Worm (Caenorhabditis elegans): ENCODE measurements around the gene adah-1.

The adah-1 gene

DNA sequence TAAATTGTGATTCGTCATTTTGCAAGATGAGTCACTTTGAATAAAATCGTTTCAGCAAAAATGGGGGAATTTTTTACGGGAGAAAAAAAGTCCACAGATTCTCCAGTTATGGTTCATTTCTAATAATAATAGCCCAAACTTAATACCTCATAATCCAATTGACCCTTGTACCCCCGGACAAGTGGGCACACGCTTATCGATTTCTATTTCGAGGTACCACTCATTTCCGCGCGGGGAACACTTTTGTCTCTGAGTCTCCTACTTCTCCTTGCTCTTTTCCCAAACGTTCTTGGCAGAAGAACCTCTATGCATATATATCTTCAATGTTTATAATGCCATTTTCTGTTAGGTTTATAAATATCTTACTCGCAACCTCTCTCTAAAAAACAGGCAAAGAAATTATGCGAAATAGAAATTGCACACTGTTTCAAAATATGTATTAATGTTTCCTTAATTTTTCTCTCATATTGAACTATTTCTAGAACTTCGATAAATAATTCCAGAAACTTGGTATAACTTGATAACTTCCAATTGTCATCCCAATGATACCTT lies 6.8 kb upstream of the adah-1 start, which contains the start of gene gldi-4:
Gene gldi-4 (plus strand): TSS at position 502 of the 552 bp plus-strand sequence.
- TF ChIP-seq unc-62 (GFP tag; optimal IDR thresholded peaks at IDR 0.05), result no peak

DNA sequence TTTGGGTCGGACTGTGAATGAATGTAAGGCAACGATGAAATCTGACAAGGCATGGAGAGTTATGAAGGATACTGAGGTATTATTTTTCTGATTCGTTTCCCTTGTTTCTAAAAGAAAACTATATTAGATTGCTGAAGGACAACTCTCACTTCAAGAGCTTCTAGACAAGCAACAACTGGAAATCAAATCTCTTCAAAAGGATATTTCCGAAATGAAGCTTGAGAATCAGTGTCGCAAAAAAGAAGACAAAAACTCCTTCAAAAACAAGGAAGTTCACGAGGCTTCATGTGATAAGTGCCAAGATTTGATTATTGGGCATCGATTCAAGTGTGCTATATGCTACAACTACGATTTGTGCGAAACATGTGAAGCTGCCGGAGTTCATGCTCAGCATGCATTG lies 5.4 kb upstream of the adah-1 start:
- TF ChIP-seq unc-62 (GFP tag; optimal IDR thresholded peaks at IDR 0.05), result no peak

DNA sequence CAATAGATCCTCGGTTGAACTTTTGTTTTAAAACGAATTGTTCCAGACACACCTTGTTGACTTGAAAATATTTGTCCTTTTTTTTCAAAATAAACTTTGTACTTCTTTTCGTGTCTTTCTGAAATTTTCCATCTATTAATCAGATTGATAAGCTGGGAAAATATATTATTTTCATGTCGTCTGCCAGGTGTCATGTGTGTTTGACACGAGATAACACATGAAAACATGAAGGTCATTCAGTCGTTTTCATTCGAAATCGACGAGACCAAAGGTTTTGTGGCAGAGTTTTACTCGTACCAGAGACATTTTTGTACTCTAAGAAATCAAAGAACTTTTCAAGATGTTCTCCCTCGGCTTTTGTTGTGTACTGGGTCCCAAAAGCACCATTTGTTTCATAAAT lies 3.4 kb upstream of the adah-1 start:
- no peak for TF ChIP-seq unc-62 (GFP tag; optimal IDR thresholded peaks at IDR 0.05)

DNA sequence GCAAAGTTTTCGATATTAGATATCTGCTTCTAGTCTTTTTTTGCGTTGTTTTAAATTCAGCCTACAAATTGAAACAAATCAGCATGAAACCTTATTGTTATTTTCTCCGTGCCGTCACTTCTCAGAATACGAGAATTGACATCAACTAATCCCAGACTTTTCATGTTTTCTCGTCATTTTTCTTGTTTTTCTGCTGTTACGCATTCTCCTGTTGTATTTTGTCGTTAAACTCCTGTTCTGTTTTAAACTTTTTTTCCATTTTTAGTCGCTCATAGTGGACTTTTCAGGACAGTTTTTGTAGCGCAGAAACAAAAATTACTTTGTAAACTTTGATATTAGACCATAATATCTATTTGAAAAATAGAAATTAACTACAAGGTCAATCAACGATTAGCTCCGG lies 1.8 kb upstream of the adah-1 start:
- TF ChIP-seq unc-62 (GFP tag; optimal IDR thresholded peaks at IDR 0.05), result no peak

DNA sequence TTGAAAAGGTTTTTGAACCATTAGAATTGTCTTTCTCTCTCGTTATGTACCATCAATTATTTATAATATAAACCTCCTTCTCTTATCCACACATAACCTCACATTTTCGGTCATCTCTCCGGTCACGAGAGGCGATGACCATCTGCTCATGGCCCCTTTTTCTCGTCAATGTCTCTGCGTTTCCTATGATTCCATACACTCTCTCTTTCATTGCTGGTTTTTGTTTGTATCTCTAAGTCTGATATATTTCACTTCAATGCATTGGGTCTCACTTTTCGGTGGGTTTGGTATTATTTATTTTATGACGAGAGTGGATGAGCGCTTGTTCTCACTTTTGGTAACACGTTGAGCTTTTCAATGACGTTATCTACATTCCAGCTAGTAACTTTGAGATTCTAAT lies 1.0 kb upstream of the adah-1 start:
- TF ChIP-seq unc-62 (GFP tag; optimal IDR thresholded peaks at IDR 0.05), result no peak

DNA sequence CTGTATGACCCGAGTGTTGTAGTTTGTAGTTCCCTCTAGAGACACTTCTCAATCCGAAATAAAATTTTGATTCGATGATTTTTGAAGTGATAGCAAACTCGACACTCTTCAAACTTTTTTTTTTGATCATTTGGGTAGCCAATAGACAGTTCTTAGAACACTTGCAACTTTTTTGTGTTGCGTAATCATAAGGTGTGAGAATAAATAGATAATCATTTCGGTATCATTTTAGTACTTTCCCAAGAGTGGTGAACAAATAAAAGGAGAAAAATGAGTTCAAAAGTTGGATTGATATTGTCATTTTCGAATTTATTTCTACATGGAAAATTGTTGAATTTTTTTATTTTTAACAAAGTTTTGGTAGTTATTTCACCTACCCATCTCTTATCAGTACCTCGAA lies 818 bp downstream of the adah-1 start:
- no peak for TF ChIP-seq unc-62 (GFP tag; optimal IDR thresholded peaks at IDR 0.05)

DNA sequence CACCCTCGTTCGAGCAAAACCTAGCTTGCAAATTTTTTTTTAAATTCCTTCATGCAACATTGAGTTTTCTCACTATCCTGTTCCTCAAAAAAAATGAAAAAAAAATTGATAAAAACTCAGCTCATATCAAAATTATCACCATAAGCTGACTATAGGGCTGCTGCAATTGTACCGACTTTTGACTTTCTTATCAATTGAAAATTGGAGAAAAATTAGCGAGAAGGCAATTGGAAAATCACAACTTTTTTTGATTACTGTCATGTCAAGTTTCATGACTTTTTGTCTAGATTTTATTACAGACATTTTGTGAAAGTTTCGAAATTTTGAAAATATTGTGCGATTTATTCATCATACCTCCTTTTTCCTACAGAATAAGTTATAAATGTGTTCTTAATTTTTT lies 1.8 kb downstream of the adah-1 start:
- TF ChIP-seq unc-62 (GFP tag; optimal IDR thresholded peaks at IDR 0.05), result no peak

DNA sequence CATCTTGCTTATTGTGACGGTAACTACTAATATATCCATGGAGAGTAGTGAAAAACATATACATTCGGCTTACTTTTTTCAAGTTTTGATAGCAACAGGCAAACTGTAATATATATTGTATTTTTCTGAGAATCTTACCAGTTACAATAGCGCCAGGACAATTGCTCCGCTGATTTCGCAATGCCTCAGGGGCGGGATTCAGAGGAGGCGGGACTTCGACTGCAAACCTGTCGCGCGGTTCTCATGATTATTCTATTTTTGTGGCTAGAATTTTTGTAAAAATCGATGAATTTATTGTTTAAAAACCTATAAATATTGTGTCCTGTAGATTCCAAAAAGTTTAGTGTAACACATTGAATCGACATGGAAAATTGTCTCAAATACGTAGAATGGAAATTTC lies 7.0 kb downstream of the adah-1 start:
- TF ChIP-seq unc-62 (GFP tag; optimal IDR thresholded peaks at IDR 0.05), result no peak

DNA sequence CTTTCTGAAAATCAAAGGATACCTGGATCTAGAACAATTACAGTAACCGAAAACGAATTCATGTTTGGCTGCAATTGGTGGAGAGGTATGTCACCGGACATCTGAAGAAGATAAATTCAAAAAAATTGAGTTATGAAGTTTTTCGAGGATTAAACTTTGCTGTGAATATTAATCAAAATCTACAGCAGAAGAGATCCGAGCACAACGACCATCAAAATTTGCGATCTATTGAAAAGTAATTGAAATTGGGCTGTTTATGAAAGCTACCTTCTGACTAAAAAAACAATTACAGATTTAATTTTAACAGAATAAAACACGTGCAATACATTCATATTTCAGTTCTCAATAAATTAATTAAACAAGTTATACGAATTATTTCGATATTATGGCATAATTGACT lies 8.4 kb downstream of the adah-1 start, which contains the start of gene C06G3.8:
Gene C06G3.8 (minus strand): TSS at position 101 of the 400 bp plus-strand sequence.
- TF ChIP-seq unc-62 (GFP tag; optimal IDR thresholded peaks at IDR 0.05), result no peak

DNA sequence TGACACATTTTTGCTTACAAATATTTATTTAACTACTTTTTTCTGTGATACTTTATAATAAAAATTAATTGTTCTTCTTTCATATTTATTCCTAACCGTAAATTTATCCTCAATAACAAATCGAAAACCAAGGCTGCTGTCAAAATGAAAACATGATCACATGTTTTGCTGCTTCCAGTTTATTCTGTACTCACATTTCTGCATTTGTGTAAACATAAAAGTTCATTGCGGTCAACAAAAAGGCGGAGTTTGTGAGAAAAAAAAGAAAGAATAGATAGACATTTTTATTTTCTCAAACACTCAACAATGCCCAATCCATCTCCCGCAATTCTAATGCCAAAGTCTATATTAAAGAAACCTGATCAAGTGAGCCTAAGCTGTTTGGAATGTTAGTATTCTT lies 11.8 kb downstream of the adah-1 start, which contains the start of gene C06G3.3:
Gene C06G3.3 (plus strand): TSS at position 301 of the 400 bp plus-strand sequence.
- no peak for TF ChIP-seq unc-62 (GFP tag; optimal IDR thresholded peaks at IDR 0.05)

DNA sequence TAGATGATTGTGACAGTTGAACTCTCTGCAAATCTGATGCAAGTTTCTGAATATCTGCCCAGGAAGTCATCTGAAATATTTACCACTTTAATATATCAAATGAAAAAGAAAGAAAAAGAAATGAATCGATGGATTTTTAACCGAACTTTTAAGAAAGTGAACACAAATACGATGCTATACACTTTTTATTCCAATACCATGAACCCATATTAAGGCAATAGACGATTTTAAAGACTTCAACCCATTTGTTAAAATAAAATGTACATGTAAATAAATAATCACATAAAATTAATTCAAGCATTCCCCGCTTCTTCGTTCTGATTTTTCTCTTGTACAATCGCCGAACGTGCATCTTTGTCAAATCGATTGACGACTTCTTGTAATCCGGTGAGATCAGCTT lies 12.8 kb downstream of the adah-1 start, which contains the start of gene ufl-1:
Gene ufl-1 (minus strand): TSS at position 70 of the 400 bp plus-strand sequence.
- no peak for TF ChIP-seq unc-62 (GFP tag; optimal IDR thresholded peaks at IDR 0.05)

DNA sequence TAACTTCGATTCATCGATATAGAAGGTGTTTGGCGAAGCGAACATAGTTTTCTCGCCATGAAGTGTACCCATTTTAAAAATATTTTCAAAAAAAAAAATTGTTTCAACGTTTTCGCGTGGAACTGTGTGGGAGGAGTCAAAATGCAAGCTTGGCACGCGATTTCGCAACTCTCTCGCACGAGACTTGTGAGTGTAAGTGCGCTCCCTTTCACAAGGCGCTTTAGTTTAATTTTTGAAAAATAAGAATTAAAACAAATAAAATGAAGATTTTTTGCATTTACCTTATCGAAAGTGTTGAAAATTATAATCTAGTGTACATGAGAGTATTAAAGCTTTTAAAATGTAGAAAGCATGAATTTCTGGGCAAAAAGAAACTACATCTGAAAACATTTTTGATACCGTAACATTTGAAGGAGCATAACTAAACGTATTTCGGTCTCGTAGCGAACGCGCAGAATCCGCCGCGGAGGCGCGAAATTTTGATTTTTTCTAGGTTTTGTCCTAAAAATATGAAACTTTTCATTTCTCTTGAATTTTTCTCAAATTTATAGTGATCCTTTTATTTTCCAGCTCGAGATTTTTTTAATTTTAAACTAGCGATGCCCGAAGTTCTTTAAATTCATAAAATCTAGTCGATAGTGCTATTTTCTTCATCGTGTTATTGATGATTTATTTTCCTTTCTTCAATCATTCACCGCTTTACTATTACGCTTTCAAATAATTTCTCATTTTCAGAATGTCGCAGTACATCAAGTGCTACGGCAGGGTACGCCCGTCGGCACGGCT lies 15.7 kb downstream of the adah-1 start, which contains the start of the genes cogc-2 and klp-18:
Gene cogc-2 (minus strand): TSS at position 105 of the 786 bp plus-strand sequence.
Gene klp-18 (plus strand): TSS at position 736 of the 786 bp plus-strand sequence.
- TF ChIP-seq unc-62 (GFP tag; optimal IDR thresholded peaks at IDR 0.05), result no peak

DNA sequence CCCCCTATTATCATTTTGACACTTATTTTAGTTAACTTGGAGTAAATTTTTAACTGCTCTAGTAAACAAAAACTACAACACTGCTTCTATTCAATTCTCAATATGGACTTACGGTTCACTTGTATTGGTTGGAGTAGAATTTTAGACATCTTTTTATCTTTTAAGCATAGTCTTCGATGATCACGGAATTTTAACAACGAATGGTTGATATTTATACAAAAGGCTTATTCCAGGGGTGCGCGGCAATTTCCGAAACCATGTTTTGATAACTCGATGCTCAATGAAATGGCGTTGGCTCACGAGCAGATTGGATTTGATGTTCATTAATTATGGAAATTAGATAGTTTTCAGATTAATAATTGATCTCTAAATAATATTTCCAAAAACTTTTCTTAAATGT lies 19.4 kb downstream of the adah-1 start:
- TF ChIP-seq unc-62 (GFP tag; optimal IDR thresholded peaks at IDR 0.05), result no peak

DNA sequence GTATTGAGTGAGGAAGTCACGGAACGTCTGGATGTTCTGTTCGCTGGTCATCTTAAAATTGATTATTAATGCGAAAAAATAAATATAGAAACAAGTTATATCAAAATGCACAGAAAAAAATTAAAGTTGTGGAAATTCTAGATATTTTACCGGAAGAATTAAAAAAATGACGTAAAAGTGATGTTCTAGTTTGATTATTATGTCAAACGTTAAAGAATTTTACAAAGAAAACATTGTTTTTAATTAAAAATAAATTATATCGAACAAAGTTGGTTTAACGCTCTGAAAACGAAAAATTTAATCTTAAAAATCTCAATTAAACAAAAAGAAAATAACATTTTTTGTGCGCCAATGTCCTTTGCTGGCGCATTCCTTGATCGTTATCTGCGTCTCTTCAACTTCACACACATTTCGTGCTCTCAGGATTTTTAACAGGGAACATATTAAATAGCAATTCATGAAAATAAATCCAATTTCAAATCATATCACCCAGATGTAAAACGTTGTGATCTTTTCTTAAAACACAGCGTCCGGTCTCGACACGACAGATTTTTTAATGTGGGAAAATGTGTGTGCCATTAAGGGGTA lies 20.6 kb downstream of the adah-1 start, which contains the start of gene tin-9.1:
Gene tin-9.1 (minus strand): TSS at position 51 of the 588 bp plus-strand sequence.
- TF ChIP-seq unc-62 (GFP tag; optimal IDR thresholded peaks at IDR 0.05), result no peak

DNA sequence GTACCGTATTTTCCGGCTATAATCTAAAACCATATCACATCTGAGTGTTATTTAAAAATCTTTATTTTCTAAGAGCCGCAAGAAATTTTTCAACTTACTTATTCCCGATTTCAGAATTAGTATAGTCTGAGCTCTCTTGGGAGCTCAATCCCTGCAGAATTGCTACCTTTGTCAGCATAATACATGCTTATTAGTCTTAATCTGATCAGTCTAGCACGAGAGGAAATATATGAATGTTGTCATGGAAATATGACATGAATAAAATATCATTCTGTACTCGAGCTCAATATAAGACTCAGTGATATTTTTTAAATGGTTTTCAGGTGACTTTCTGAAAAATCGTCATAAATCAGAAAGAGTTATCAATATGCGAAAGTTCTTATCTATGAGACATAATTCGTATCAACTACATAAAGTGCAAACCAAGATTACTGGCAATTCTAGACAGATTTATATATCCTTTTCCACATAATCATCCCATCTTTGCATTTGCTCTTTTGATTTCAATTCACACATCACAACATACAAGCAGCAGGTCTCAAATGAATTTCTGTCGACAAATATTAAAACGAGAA lies 21.4 kb downstream of the adah-1 start:
- TF ChIP-seq unc-62 (GFP tag; optimal IDR thresholded peaks at IDR 0.05), result no peak

Measured in whole organism, dauer.